Worm (Caenorhabditis elegans): ENCODE measurements around the gene cyp-29A2.

Gene cyp-29A2

DNA sequence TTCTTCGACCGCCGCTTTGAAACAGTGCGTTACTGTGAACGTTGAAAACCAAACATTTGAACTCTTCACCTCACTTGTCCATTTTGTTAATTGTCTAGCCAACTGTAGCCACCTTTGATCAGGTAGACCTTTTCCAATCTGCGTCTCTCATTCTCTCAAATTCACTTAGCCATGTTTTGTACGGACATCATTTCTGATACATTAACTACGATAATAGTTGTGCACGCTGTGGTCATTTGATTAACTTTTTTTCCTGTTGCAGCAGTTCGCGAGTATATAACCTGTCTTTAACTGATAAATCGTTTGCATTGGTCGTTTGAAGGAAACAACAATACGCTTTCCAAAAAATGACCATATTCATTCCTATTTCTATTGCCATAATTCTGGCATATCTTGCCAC is at the start of gene cyp-29A2:
Gene cyp-29A2, plus strand, starts transcription at position 190 of the 400 bp plus-strand sequence.
- TF ChIP-seq unc-39 (tag; optimal IDR thresholded peaks at IDR 0.05) (no peak), M03D4.4 (tag; optimal IDR thresholded peaks at IDR 0.05) (no peak), ces-1 (GFP tag; optimal IDR thresholded peaks at IDR 0.05) (no peak)

DNA sequence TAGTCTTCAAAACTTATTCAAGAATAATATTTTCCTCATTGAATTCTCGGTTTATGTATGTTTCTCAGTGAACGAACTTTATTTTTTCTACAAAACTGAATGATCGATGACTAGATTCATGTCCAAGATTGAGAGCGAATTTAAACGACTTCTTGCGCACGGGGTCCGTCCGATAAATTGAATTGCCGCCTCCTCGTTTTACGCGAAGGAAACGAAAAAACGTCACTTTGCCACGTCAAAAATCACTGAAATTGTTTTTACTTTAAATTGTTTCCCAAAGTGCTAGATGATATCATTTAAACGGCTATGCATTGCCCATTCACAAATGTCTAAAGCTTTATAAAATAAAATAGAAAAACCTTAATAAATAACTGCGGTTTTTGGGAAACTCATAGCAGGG is 49.6 kb upstream of the cyp-29A2 start:
- TF ChIP-seq lsy-2 (tag; optimal IDR thresholded peaks at IDR 0.05) (no peak), lin-13 (tag; optimal IDR thresholded peaks at IDR 0.05) (no peak), nhr-76 (tag; optimal IDR thresholded peaks at IDR 0.05) (no peak), ceh-39 (tag; optimal IDR thresholded peaks at IDR 0.05) (no peak), snpc-4 (tag; optimal IDR thresholded peaks at IDR 0.05) (no peak), M03D4.4 (tag; optimal IDR thresholded peaks at IDR 0.05) (no peak), zip-8 (tag; optimal IDR thresholded peaks at IDR 0.05) (no peak), flh-1 (GFP tag; optimal IDR thresholded peaks at IDR 0.05) (no peak), pha-4 (tag; optimal IDR thresholded peaks at IDR 0.05) (no peak), sem-2 (GFP tag; optimal IDR thresholded peaks at IDR 0.05) (no peak), nhr-2 (tag; optimal IDR thresholded peaks at IDR 0.05) (no peak), cnd-1 (tag; optimal IDR thresholded peaks at IDR 0.05) (no peak), nhr-28 (tag; optimal IDR thresholded peaks at IDR 0.05) (no peak), sptf-1 (tag; optimal IDR thresholded peaks at IDR 0.05) (no peak), mab-5 (tag; optimal IDR thresholded peaks at IDR 0.05) (no peak), blmp-1 (tag; optimal IDR thresholded peaks at IDR 0.05) (no peak), ceh-83 (GFP tag; optimal IDR thresholded peaks at IDR 0.05) (no peak), unc-62 (GFP tag; optimal IDR thresholded peaks at IDR 0.05) (no peak), nhr-12 (tag; optimal IDR thresholded peaks at IDR 0.05) (no peak)

- no peak for TF ChIP-seq M03D4.4 (tag; optimal IDR thresholded peaks at IDR 0.05)
- TF ChIP-seq mab-5 (tag; optimal IDR thresholded peaks at IDR 0.05) = no peak
- no peak for TF ChIP-seq bed-3 (GFP tag; optimal IDR thresholded peaks at IDR 0.05)
- no peak for TF ChIP-seq ces-1 (GFP tag; optimal IDR thresholded peaks at IDR 0.05)
- no peak for TF ChIP-seq nhr-2 (tag; optimal IDR thresholded peaks at IDR 0.05)
- TF ChIP-seq unc-39 (tag; optimal IDR thresholded peaks at IDR 0.05) = no peak
- TF ChIP-seq tbx-8 (GFP tag; optimal IDR thresholded peaks at IDR 0.05) = no peak
Measured at ce11 chrV:11170564-11171329, 46.6 kb upstream of the cyp-29A2 start.

DNA sequence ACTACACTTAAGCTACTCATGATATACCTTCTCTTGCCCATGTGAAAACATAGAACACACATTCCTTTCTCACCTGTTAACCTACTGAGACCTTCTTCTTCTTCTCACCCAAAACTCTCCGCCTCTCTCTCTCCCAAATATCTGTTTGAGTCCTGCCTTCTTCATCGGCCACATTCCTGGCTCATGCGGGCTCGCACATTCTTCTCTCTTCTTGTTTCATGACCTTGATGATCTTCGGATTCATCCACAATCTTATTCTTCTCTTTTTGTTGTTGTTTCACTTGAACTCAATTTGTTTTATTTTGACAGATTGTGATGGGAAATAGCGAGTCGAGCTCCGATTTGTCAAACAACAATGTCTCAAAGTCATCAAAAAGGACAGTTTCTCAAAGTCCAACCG is 45.5 kb upstream of the cyp-29A2 start, which contains the start of gene T19C4.5:
Gene T19C4.5, plus strand, starts transcription at position 308 of the 400 bp plus-strand sequence.
- TF ChIP-seq mls-2 (tag; optimal IDR thresholded peaks at IDR 0.05) (no peak), mep-1 (tag; optimal IDR thresholded peaks at IDR 0.05) (no peak), ham-2 (GFP tag; optimal IDR thresholded peaks at IDR 0.05) (no peak), elt-3 (tag; optimal IDR thresholded peaks at IDR 0.05) (no peak), flh-1 (GFP tag; optimal IDR thresholded peaks at IDR 0.05) (no peak), ceh-83 (GFP tag; optimal IDR thresholded peaks at IDR 0.05) (no peak), M03D4.4 (tag; optimal IDR thresholded peaks at IDR 0.05) (no peak), tbx-8 (GFP tag; optimal IDR thresholded peaks at IDR 0.05) (no peak), hlh-1 (tag; optimal IDR thresholded peaks at IDR 0.05) (no peak), ztf-11 (tag; optimal IDR thresholded peaks at IDR 0.05) (no peak), nhr-237 (tag; optimal IDR thresholded peaks at IDR 0.05) (no peak), sptf-1 (tag; optimal IDR thresholded peaks at IDR 0.05) (no peak), blmp-1 (tag; optimal IDR thresholded peaks at IDR 0.05) (no peak), ces-1 (GFP tag; optimal IDR thresholded peaks at IDR 0.05) (no peak), lin-13 (tag; optimal IDR thresholded peaks at IDR 0.05) (no peak), snpc-4 (tag; optimal IDR thresholded peaks at IDR 0.05) (no peak), nhr-2 (tag; optimal IDR thresholded peaks at IDR 0.05) (no peak), mab-5 (tag; optimal IDR thresholded peaks at IDR 0.05) (no peak), unc-39 (tag; optimal IDR thresholded peaks at IDR 0.05) (no peak)

- TF ChIP-seq unc-62 (GFP tag; optimal IDR thresholded peaks at IDR 0.05) (no peak), ceh-83 (GFP tag; optimal IDR thresholded peaks at IDR 0.05) (no peak)
Measured at ce11 chrV:11172667-11173066, 44.7 kb upstream of the cyp-29A2 start.

ce11 chrV:11174663-11175062 is 42.7 kb upstream of the cyp-29A2 start:
- TF ChIP-seq sem-2 (GFP tag; optimal IDR thresholded peaks at IDR 0.05) = no peak
- no peak for TF ChIP-seq blmp-1 (tag; optimal IDR thresholded peaks at IDR 0.05)
- no peak for TF ChIP-seq unc-39 (tag; optimal IDR thresholded peaks at IDR 0.05)
- TF ChIP-seq nhr-28 (tag; optimal IDR thresholded peaks at IDR 0.05) = no peak
- TF ChIP-seq ceh-83 (GFP tag; optimal IDR thresholded peaks at IDR 0.05) = peak; percentile 55
- TF ChIP-seq ham-2 (GFP tag; optimal IDR thresholded peaks at IDR 0.05) = no peak

All from whole organism, mixed stage, embryonic.